Worm (Caenorhabditis elegans) whole organism, L4/young adult: ENCODE measurements around the gene tin-9.1.
A peak's percentile ranks its signal among the peaks of the same experiment; 100 is the strongest.

Source experiments
- W03F9.2 ChIP-seq: fragments of 150-350 bp; optimal IDR thresholded peaks from 2 replicates; lab custom pipeline; 2014; ENCODE audit warnings: missing biosample characterization, missing genetic modification characterization
- dao-5 ChIP-seq: sonication (generic microtip); optimal IDR thresholded peaks from 2 replicates; lab custom pipeline; 2016; ENCODE audit warnings: missing genotype, missing genetic modification characterization, moderate library complexity, missing compliant biosample characterization
- him-1 ChIP-seq: sonication (generic microtip); optimal IDR thresholded peaks from 2 replicates; lab custom pipeline; 2016; ENCODE audit warnings: missing genotype, missing genetic modification reagents, missing genetic modification characterization, missing compliant biosample characterization

tin-9.1 gene

ce11 chrIV:7044552-7045139 lies at the start of gene tin-9.1:
Gene tin-9.1, minus strand, starts transcription at chrIV:7044602.
- TF ChIP-seq him-1 (tag; lab: Kevin White, UChicago) (no peak), W03F9.2 (tag; lab: Kevin White, UChicago) (peak; percentile 82)

- TF ChIP-seq him-1 (tag; lab: Kevin White, UChicago) (peak; percentile 56), dao-5 (tag; lab: Kevin White, UChicago) (no peak), W03F9.2 (tag; lab: Kevin White, UChicago) (peak; percentile 97)
Measured at ce11 chrIV:7084632-7085160, 40.3 kb upstream of the tin-9.1 start, which contains the start of gene rps-4. Gene rps-4, minus strand, starts transcription at chrIV:7084682.

- TF ChIP-seq W03F9.2 (tag; lab: Kevin White, UChicago) (no peak), him-1 (tag; lab: Kevin White, UChicago) (no peak), dao-5 (tag; lab: Kevin White, UChicago) (no peak)
Measured at ce11 chrIV:7083976-7084375, 39.6 kb upstream of the tin-9.1 start.

- peak; percentile 3 for TF ChIP-seq W03F9.2 (tag; lab: Kevin White, UChicago)
- TF ChIP-seq dao-5 (tag; lab: Kevin White, UChicago), result peak; percentile 62
- no peak for TF ChIP-seq him-1 (tag; lab: Kevin White, UChicago)
Measured at ce11 chrIV:7083382-7083784, 39.0 kb upstream of the tin-9.1 start, which contains the start of gene Y43B11AR.3. Gene Y43B11AR.3, minus strand, starts transcription at chrIV:7083716.

ce11 chrIV:7081214-7081613 lies 36.8 kb upstream of the tin-9.1 start, which contains the start of gene Y43B11AR.1:
Gene Y43B11AR.1, plus strand, starts transcription at chrIV:7081514.
- no peak for TF ChIP-seq him-1 (tag; lab: Kevin White, UChicago)
- TF ChIP-seq dao-5 (tag; lab: Kevin White, UChicago), result no peak
- TF ChIP-seq W03F9.2 (tag; lab: Kevin White, UChicago), result no peak

ce11 chrIV:7075063-7075462 lies 30.7 kb upstream of the tin-9.1 start, which contains the start of gene srg-50:
Gene srg-50, minus strand, starts transcription at chrIV:7075163.
- no peak for TF ChIP-seq W03F9.2 (tag; lab: Kevin White, UChicago)
- no peak for TF ChIP-seq dao-5 (tag; lab: Kevin White, UChicago)
- TF ChIP-seq him-1 (tag; lab: Kevin White, UChicago), result no peak

- TF ChIP-seq W03F9.2 (tag; lab: Kevin White, UChicago) (no peak), him-1 (tag; lab: Kevin White, UChicago) (no peak), dao-5 (tag; lab: Kevin White, UChicago) (no peak)
Measured at ce11 chrIV:7072110-7072509, 27.7 kb upstream of the tin-9.1 start, which contains the start of gene srg-48. Gene srg-48, plus strand, starts transcription at chrIV:7072410.

ce11 chrIV:7067446-7067845 lies 23.0 kb upstream of the tin-9.1 start:
- TF ChIP-seq him-1 (tag; lab: Kevin White, UChicago) (no peak), dao-5 (tag; lab: Kevin White, UChicago) (no peak), W03F9.2 (tag; lab: Kevin White, UChicago) (no peak)

- no peak for TF ChIP-seq dao-5 (tag; lab: Kevin White, UChicago)
- TF ChIP-seq W03F9.2 (tag; lab: Kevin White, UChicago), result no peak
- TF ChIP-seq him-1 (tag; lab: Kevin White, UChicago), result no peak
Measured at ce11 chrIV:7065022-7065421, 20.6 kb upstream of the tin-9.1 start, which contains the start of gene Y43B11AL.1. Gene Y43B11AL.1, plus strand, starts transcription at chrIV:7065322.

- TF ChIP-seq him-1 (tag; lab: Kevin White, UChicago) (no peak), W03F9.2 (tag; lab: Kevin White, UChicago) (no peak), dao-5 (tag; lab: Kevin White, UChicago) (no peak)
Measured at ce11 chrIV:7062697-7063096, 18.3 kb upstream of the tin-9.1 start.

ce11 chrIV:7057677-7058076 lies 13.3 kb upstream of the tin-9.1 start, which contains the start of gene srx-50:
Gene srx-50, plus strand, starts transcription at chrIV:7057977.
- TF ChIP-seq W03F9.2 (tag; lab: Kevin White, UChicago), result no peak
- TF ChIP-seq him-1 (tag; lab: Kevin White, UChicago), result no peak
- no peak for TF ChIP-seq dao-5 (tag; lab: Kevin White, UChicago)

- TF ChIP-seq W03F9.2 (tag; lab: Kevin White, UChicago) (no peak), dao-5 (tag; lab: Kevin White, UChicago) (no peak), him-1 (tag; lab: Kevin White, UChicago) (no peak)
Measured at ce11 chrIV:7052135-7052534, 7.7 kb upstream of the tin-9.1 start.

- no peak for TF ChIP-seq W03F9.2 (tag; lab: Kevin White, UChicago)
- TF ChIP-seq him-1 (tag; lab: Kevin White, UChicago), result no peak
- TF ChIP-seq dao-5 (tag; lab: Kevin White, UChicago), result no peak
Measured at ce11 chrIV:7051515-7051914, 7.1 kb upstream of the tin-9.1 start.
